Fruit fly (Drosophila melanogaster) whole organism, embryonic: ENCODE results near the gene Bug22.
A peak's percentile ranks its signal among the peaks of the same experiment; 100 is the strongest.

Experiments used
- Adf1 ChIP-seq: fragments of 200-800 bp; sonication (Bioruptor generic); IDR thresholded peaks from 2 replicates; pipeline ENCODE4 v1.3.6; 2022; ENCODE audit warnings: missing biosample characterization, missing genetic modification characterization
- Antp ChIP-seq: fragments of 200-800 bp; sonication (Bioruptor generic); optimal IDR thresholded peaks from 3 replicates; lab custom pipeline; 2016; ENCODE audit warnings: missing biosample characterization, missing genetic modification characterization
- CG1024 ChIP-seq: fragments of 200-800 bp; sonication (Bioruptor generic); IDR thresholded peaks from 2 replicates; pipeline ENCODE4 v1.3.6; 2022; ENCODE audit warnings: missing biosample characterization, missing genetic modification characterization
- CG10274 ChIP-seq: fragments of 200-800 bp; sonication (Bioruptor generic); optimal IDR thresholded peaks from 3 replicates; lab custom pipeline; 2017; ENCODE audit warnings: missing biosample characterization, mild to moderate bottlenecking, missing genetic modification characterization
- CG11560 ChIP-seq: fragments of 200-800 bp; sonication (Bioruptor generic); IDR thresholded peaks from 3 replicates; pipeline ENCODE4 v1.3.6; 2022; ENCODE audit warnings: missing biosample characterization, missing genetic modification characterization
- CG13287 ChIP-seq: fragments of 200-800 bp; sonication (Bioruptor generic); IDR thresholded peaks from 2 replicates; pipeline ENCODE4 v1.3.6; 2022; ENCODE audit warnings: missing biosample characterization, missing genetic modification characterization; ENCODE audit not compliant: partially characterized antibody
- CG1603 ChIP-seq: fragments of 200-800 bp; sonication (Bioruptor generic); optimal IDR thresholded peaks from 2 replicates; lab custom pipeline; 2019; ENCODE audit warnings: missing biosample characterization, mild to moderate bottlenecking, missing genetic modification characterization, moderate library complexity
- CG16813 ChIP-seq: fragments of 200-800 bp; sonication (Bioruptor generic); IDR thresholded peaks from 3 replicates; pipeline ENCODE4 v1.3.6; 2022; ENCODE audit warnings: missing biosample characterization, missing genetic modification characterization; ENCODE audit not compliant: partially characterized antibody
- CG18764 ChIP-seq: fragments of 200-800 bp; sonication (Bioruptor generic); optimal IDR thresholded peaks from 3 replicates; lab custom pipeline; 2016; ENCODE audit warnings: missing biosample characterization, missing genetic modification characterization
- CG2712 ChIP-seq: fragments of 200-800 bp; optimal IDR thresholded peaks from 3 replicates; lab custom pipeline; 2019; ENCODE audit warnings: missing biosample characterization, mild to moderate bottlenecking, missing genetic modification characterization, moderate library complexity
- CG2889 ChIP-seq: fragments of 200-800 bp; sonication (Bioruptor generic); IDR thresholded peaks from 3 replicates; pipeline ENCODE4 v1.3.6; 2022; ENCODE audit warnings: missing biosample characterization, missing genetic modification characterization
- CG31388 ChIP-seq: fragments of 200-800 bp; sonication (Bioruptor generic); optimal IDR thresholded peaks from 2 replicates; lab custom pipeline; 2016; ENCODE audit warnings: missing biosample characterization, missing genetic modification characterization
- CG42726 ChIP-seq: fragments of 200-800 bp; sonication (Bioruptor generic); IDR thresholded peaks from 2 replicates; pipeline ENCODE4 v1.3.6; 2022; ENCODE audit warnings: missing biosample characterization, missing genetic modification characterization; ENCODE audit not compliant: partially characterized antibody
- CG4820 ChIP-seq: fragments of 200-800 bp; sonication (Bioruptor generic); optimal IDR thresholded peaks from 3 replicates; lab custom pipeline; 2016; ENCODE audit warnings: missing biosample characterization, missing genetic modification characterization
- CG6272 ChIP-seq: fragments of 200-800 bp; sonication (Bioruptor generic); IDR thresholded peaks from 2 replicates; pipeline ENCODE4 v1.3.6; 2022; ENCODE audit warnings: missing biosample characterization, missing genetic modification characterization
- CG7987 ChIP-seq: fragments of 200-800 bp; sonication (Bioruptor generic); optimal IDR thresholded peaks from 2 replicates; lab custom pipeline; 2018; ENCODE audit warnings: missing biosample characterization, mild to moderate bottlenecking, missing genetic modification characterization, moderate library complexity
- CoRest ChIP-seq: fragments of 200-800 bp; sonication (Bioruptor generic); optimal IDR thresholded peaks from 3 replicates; lab custom pipeline; 2018; ENCODE audit warnings: missing biosample characterization, mild to moderate bottlenecking, missing genetic modification characterization, moderate library complexity
- Dll ChIP-seq: fragments of 200-800 bp; sonication (Bioruptor generic); IDR thresholded peaks from 4 replicates; pipeline ENCODE4 v1.3.6; 2022; ENCODE audit warnings: missing biosample characterization, missing genetic modification characterization; ENCODE audit not compliant: partially characterized antibody
- Dref ChIP-seq: fragments of 200-800 bp; sonication (Bioruptor generic); IDR thresholded peaks from 2 replicates; pipeline ENCODE4 v1.3.6; 2022; ENCODE audit warnings: missing biosample characterization, missing genetic modification characterization
- E2f2 ChIP-seq: fragments of 200-800 bp; sonication (Bioruptor generic); IDR thresholded peaks from 2 replicates; pipeline ENCODE4 v1.3.6; 2022; ENCODE audit warnings: missing biosample characterization, missing genetic modification characterization
- Ets65A ChIP-seq: fragments of 200-800 bp; sonication (Bioruptor generic); peaks from one replicate; lab custom pipeline; 2016; ENCODE audit warnings: missing biosample characterization, missing genetic modification characterization
- Ets97D ChIP-seq: fragments of 200-800 bp; sonication (Bioruptor generic); optimal IDR thresholded peaks from 3 replicates; lab custom pipeline; 2016; ENCODE audit warnings: missing biosample characterization, missing genetic modification characterization
- Gug ChIP-seq: fragments of 200-800 bp; sonication (Bioruptor generic); IDR thresholded peaks from 4 replicates; pipeline ENCODE4 v1.3.6; 2022; ENCODE audit warnings: missing biosample characterization, missing genetic modification characterization
- HLH54F ChIP-seq: fragments of 200-800 bp; sonication (Bioruptor generic); optimal IDR thresholded peaks from 3 replicates; lab custom pipeline; 2016; ENCODE audit warnings: missing biosample characterization, missing genetic modification characterization
- Hmr ChIP-seq: fragments of 200-800 bp; sonication (Bioruptor generic); optimal IDR thresholded peaks from 3 replicates; lab custom pipeline; 2017; ENCODE audit warnings: mild to moderate bottlenecking, missing biosample characterization, missing genetic modification reagents, missing genetic modification characterization
- MBD-R2 ChIP-seq: fragments of 200-800 bp; sonication (Bioruptor generic); IDR thresholded peaks from 2 replicates; pipeline ENCODE4 v1.3.6; 2022; ENCODE audit warnings: missing biosample characterization, missing genetic modification characterization
- Meics ChIP-seq: fragments of 200-800 bp; sonication (Bioruptor generic); optimal IDR thresholded peaks from 2 replicates; lab custom pipeline; 2017; ENCODE audit warnings: missing biosample characterization, mild to moderate bottlenecking, missing genetic modification characterization
- Nf-YB ChIP-seq: fragments of 200-800 bp; sonication (Bioruptor generic); optimal IDR thresholded peaks from 3 replicates; lab custom pipeline; 2019; ENCODE audit warnings: missing biosample characterization, mild to moderate bottlenecking, missing genetic modification characterization, moderate library complexity
- Side ChIP-seq: fragments of 200-800 bp; sonication (Bioruptor generic); optimal IDR thresholded peaks from 2 replicates; lab custom pipeline; 2016; ENCODE audit warnings: missing biosample characterization, missing genetic modification characterization
- Sox100B ChIP-seq: fragments of 200-800 bp; sonication (Bioruptor generic); optimal IDR thresholded peaks from 3 replicates; lab custom pipeline; 2018; ENCODE audit warnings: missing biosample characterization, mild to moderate bottlenecking, missing genetic modification characterization
- Xbp1 ChIP-seq: fragments of 200-800 bp; sonication (Bioruptor generic); optimal IDR thresholded peaks from 3 replicates; lab custom pipeline; 2016; ENCODE audit warnings: missing biosample characterization, mild to moderate bottlenecking, missing genetic modification characterization
- ase ChIP-seq: fragments of 200-800 bp; sonication (Bioruptor generic); IDR thresholded peaks from 3 replicates; pipeline ENCODE4 v1.3.6; 2022; ENCODE audit warnings: missing biosample characterization, missing genetic modification characterization
- bbx ChIP-seq: fragments of 200-800 bp; sonication (Bioruptor generic); IDR thresholded peaks from 2 replicates; pipeline ENCODE4 v1.3.6; 2022; ENCODE audit warnings: missing biosample characterization, missing genetic modification characterization; ENCODE audit not compliant: partially characterized antibody
- dpn ChIP-seq, 2 experiments: fragments of 200-800 bp; sonication (Bioruptor generic); optimal IDR thresholded peaks; 3 replicates each; lab custom pipeline; 2016; ENCODE audit warnings: missing biosample characterization in 2 of 2, missing genetic modification characterization in 2 of 2
- ewg ChIP-seq: fragments of 200-800 bp; sonication (Bioruptor generic); optimal IDR thresholded peaks from 3 replicates; lab custom pipeline; 2017; ENCODE audit warnings: mild to moderate bottlenecking, missing biosample characterization, missing genetic modification reagents, missing genetic modification characterization
- exex ChIP-seq: fragments of 200-800 bp; sonication (Bioruptor generic); optimal IDR thresholded peaks from 4 replicates; lab custom pipeline; 2018; ENCODE audit warnings: missing biosample characterization, mild to moderate bottlenecking, missing genetic modification characterization, moderate library complexity
- ftz-f1 ChIP-seq: fragments of 200-800 bp; sonication (Bioruptor generic); optimal IDR thresholded peaks from 2 replicates; lab custom pipeline; 2016; ENCODE audit warnings: missing biosample characterization, missing genetic modification characterization
- gfzf ChIP-seq: fragments of 200-800 bp; sonication (Bioruptor generic); optimal IDR thresholded peaks from 2 replicates; lab custom pipeline; 2016; ENCODE audit warnings: missing biosample characterization, mild to moderate bottlenecking, missing genetic modification characterization, moderate library complexity
- kah ChIP-seq: fragments of 200-800 bp; sonication (Bioruptor generic); optimal IDR thresholded peaks from 2 replicates; lab custom pipeline; 2018; ENCODE audit warnings: missing biosample characterization, mild to moderate bottlenecking, missing genetic modification characterization
- lov ChIP-seq, 2 experiments: fragments of 200-800 bp in 1 of 2; fragments of >200 bp in 1 of 2; sonication (Bioruptor generic) in 1 of 2; IDR thresholded peaks in 1 of 2; optimal IDR thresholded peaks in 1 of 2; 2 replicates in 1 of 2; 3 replicates in 1 of 2; pipeline versions ENCODE4 v1.3.6 to Lab custom; 2017 to 2022; ENCODE audit warnings: missing biosample characterization in 1 of 2, missing genetic modification characterization in 1 of 2
- onecut ChIP-seq: fragments of 200-800 bp; sonication (Bioruptor generic); IDR thresholded peaks from 2 replicates; pipeline ENCODE4 v1.3.6; 2022; ENCODE audit warnings: missing biosample characterization, missing genetic modification characterization
- pfk ChIP-seq: fragments of 200-800 bp; sonication (Bioruptor generic); optimal IDR thresholded peaks from 2 replicates; lab custom pipeline; 2018; ENCODE audit warnings: missing biosample characterization, mild to moderate bottlenecking, missing genetic modification characterization, moderate library complexity
- pum ChIP-seq: fragments of 200-800 bp; sonication (Bioruptor generic); optimal IDR thresholded peaks from 2 replicates; lab custom pipeline; 2016; ENCODE audit warnings: missing biosample characterization, missing genetic modification characterization
- rib ChIP-seq: fragments of 200-800 bp; sonication (Bioruptor generic); IDR thresholded peaks from 2 replicates; pipeline ENCODE4 v1.3.6; 2022; ENCODE audit warnings: missing biosample characterization, missing genetic modification characterization
- sens ChIP-seq: fragments of 200-800 bp; sonication (Bioruptor generic); peaks from one replicate; lab custom pipeline; 2016; ENCODE audit warnings: missing biosample characterization, missing genetic modification characterization
- sob ChIP-seq: fragments of 200-800 bp; sonication (Bioruptor generic); IDR thresholded peaks from 2 replicates; pipeline ENCODE4 v1.3.6; 2022; ENCODE audit warnings: missing biosample characterization, missing genetic modification characterization
- stc ChIP-seq: fragments of 200-800 bp; sonication (Bioruptor generic); IDR thresholded peaks from 2 replicates; pipeline ENCODE4 v1.3.6; 2022; ENCODE audit warnings: missing biosample characterization, missing genetic modification characterization
- ttk ChIP-seq: fragments of 200-800 bp; sonication (Bioruptor generic); IDR thresholded peaks from 2 replicates; pipeline ENCODE4 v2.1.2; 2022; ENCODE audit warnings: missing biosample characterization, missing genetic modification characterization
- unc-4 ChIP-seq: fragments of 200-800 bp; sonication (Bioruptor generic); IDR thresholded peaks from 2 replicates; pipeline ENCODE4 v1.3.6; 2022; ENCODE audit warnings: missing biosample characterization, missing genetic modification characterization; ENCODE audit not compliant: partially characterized antibody
- vfl ChIP-seq: fragments of 200-800 bp; sonication (Bioruptor generic); optimal IDR thresholded peaks from 2 replicates; lab custom pipeline; 2016; ENCODE audit warnings: missing biosample characterization, missing genetic modification characterization

The Bug22 gene

dm6 chr2L:10439174-10439573, 8.5 kb upstream of the Bug22 start, which contains the start of gene Nse4 (continued):
- TF ChIP-seq lov (optimal IDR thresholded peaks at IDR 0.05; lab: Kevin White, UChicago) (no peak), lov (GFP tag; IDR thresholded peaks at IDR 0.05; lab: Robert Waterston, UW) (no peak), sens (peak; percentile 75), CG1024 (GFP tag; lab: Robert Waterston, UW) (peak; percentile 86), Adf1 (no peak), CG2712 (peak; percentile 23), ttk (GFP tag; lab: Robert Waterston, UW) (no peak), CG10274 (GFP tag; lab: Kevin White, UChicago) (no peak), ftz-f1 (GFP tag; lab: Kevin White, UChicago) (no peak), CG13287 (GFP tag; lab: Robert Waterston, UW) (peak; percentile 86), Meics (no peak), CG31388 (GFP tag; lab: Kevin White, UChicago) (no peak), stc (no peak), bbx (GFP tag; lab: Robert Waterston, UW) (peak; percentile 89), Hmr (GFP tag; lab: Kevin White, UChicago) (no peak), ase (GFP tag; lab: Robert Waterston, UW) (no peak), CG16813 (GFP tag; lab: Robert Waterston, UW) (peak; percentile 82), pfk (peak; percentile 70), MBD-R2 (GFP tag; lab: Robert Waterston, UW) (peak; percentile 69), Dll (GFP tag; lab: Robert Waterston, UW) (peak; percentile 77), CG2889 (GFP tag; lab: Robert Waterston, UW) (no peak)

dm6 chr2L:10437317-10437716, 6.6 kb upstream of the Bug22 start, which contains the start of gene STUB1:
Gene STUB1, plus strand, starts transcription at chr2L:10437548.
- TF ChIP-seq sob (GFP tag; lab: Robert Waterston, UW) (peak; percentile 61), gfzf (GFP tag; lab: Kevin White, UChicago) (peak; percentile 3), onecut (GFP tag; lab: Robert Waterston, UW) (peak; percentile 51), CG18764 (GFP tag; lab: Kevin White, UChicago) (no peak), dpn (GFP tag; optimal IDR thresholded peaks at IDR 0.05; lab: Kevin White, UChicago) (peak in 1 of 2 experiments; percentile 14), Gug (GFP tag; lab: Robert Waterston, UW) (peak; percentile 57; the same call in 1 of the 4 replicates), rib (GFP tag; lab: Robert Waterston, UW) (peak; percentile 42; the same call in 1 of the 2 replicates), CG6272 (GFP tag; lab: Robert Waterston, UW) (peak; percentile 31; the same call in 1 of the 2 replicates), Dref (GFP tag; lab: Robert Waterston, UW) (peak; percentile 94), Nf-YB (GFP tag; lab: Kevin White, UChicago) (no peak), CG1603 (peak; percentile 88), kah (no peak), vfl (GFP tag; lab: Kevin White, UChicago) (peak; percentile 25), HLH54F (peak; percentile 13), Side (GFP tag; lab: Kevin White, UChicago) (peak; percentile 4), CG16813 (GFP tag; lab: Robert Waterston, UW) (peak; percentile 93), CG11560 (tag; lab: Robert Waterston, UW) (no peak), CoRest (tag; lab: Kevin White, UChicago) (peak; percentile 28), Dll (GFP tag; lab: Robert Waterston, UW) (peak; percentile 95), CG42726 (GFP tag; lab: Robert Waterston, UW) (peak; percentile 98), Ets97D (GFP tag; lab: Kevin White, UChicago) (peak; percentile 42), E2f2 (GFP tag; lab: Robert Waterston, UW) (peak; percentile 87), Xbp1 (GFP tag; lab: Kevin White, UChicago) (peak; percentile 16), CG4820 (no peak), CG7987 (GFP tag; lab: Kevin White, UChicago) (no peak), Ets65A (GFP tag; lab: Kevin White, UChicago) (peak; percentile 25), Antp (GFP tag; lab: Kevin White, UChicago) (peak; percentile 55), Sox100B (GFP tag; lab: Kevin White, UChicago) (no peak), ewg (GFP tag; lab: Kevin White, UChicago) (peak; percentile 2), unc-4 (GFP tag; lab: Robert Waterston, UW) (peak; percentile 96), exex (tag; lab: Kevin White, UChicago) (peak; percentile 24), pum (GFP tag; lab: Kevin White, UChicago) (peak; percentile 8)
